Worm (Caenorhabditis elegans): ENCODE measurements around the gene T19D7.5.

Gene T19D7.5

ce11 chrX:666125-666524, at the start of gene T19D7.5:
Gene T19D7.5 (minus strand): TSS chrX:666225.
- no peak for TF ChIP-seq ets-7 (tag; optimal IDR thresholded peaks at IDR 0.05)
- TF ChIP-seq ceh-36 (tag; optimal IDR thresholded peaks at IDR 0.05), result no peak
- TF ChIP-seq B0310.2 (tag; optimal IDR thresholded peaks at IDR 0.05), result no peak
- no peak for TF ChIP-seq tbx-37 (GFP tag; conservative IDR thresholded peaks at IDR 0.05)
- TF ChIP-seq aly-1 (tag; optimal IDR thresholded peaks at IDR 0.05), result no peak
- TF ChIP-seq ama-1 (optimal IDR thresholded peaks at IDR 0.05), result no peak
- TF ChIP-seq tbx-11 (GFP tag; IDR thresholded peaks at IDR 0.05), result no peak
- TF ChIP-seq pes-1 (GFP tag; IDR thresholded peaks at IDR 0.05), result no peak
- TF ChIP-seq scrt-1 (GFP tag; IDR thresholded peaks at IDR 0.05), result no peak
- no peak for TF ChIP-seq ceh-13 (GFP tag; optimal IDR thresholded peaks at IDR 0.05)
- no peak for TF ChIP-seq hnd-1 (tag; optimal IDR thresholded peaks at IDR 0.05)

- TF ChIP-seq ceh-13 (GFP tag; optimal IDR thresholded peaks at IDR 0.05) (no peak), tra-4 (tag; optimal IDR thresholded peaks at IDR 0.05) (no peak), ets-7 (tag; optimal IDR thresholded peaks at IDR 0.05) (no peak), F13C5.2 (tag; optimal IDR thresholded peaks at IDR 0.05) (no peak), ama-1 (optimal IDR thresholded peaks at IDR 0.05) (no peak), ceh-36 (tag; optimal IDR thresholded peaks at IDR 0.05) (no peak), sea-1 (GFP tag; conservative IDR thresholded peaks at IDR 0.05) (no peak), hmbx-1 (tag; optimal IDR thresholded peaks at IDR 0.05) (no peak), pes-1 (GFP tag; IDR thresholded peaks at IDR 0.05) (no peak)
Observed at ce11 chrX:714398-714797, 48.4 kb upstream of the T19D7.5 start, which contains the start of gene irk-2. Gene irk-2 (minus strand): TSS chrX:714498.

DNA sequence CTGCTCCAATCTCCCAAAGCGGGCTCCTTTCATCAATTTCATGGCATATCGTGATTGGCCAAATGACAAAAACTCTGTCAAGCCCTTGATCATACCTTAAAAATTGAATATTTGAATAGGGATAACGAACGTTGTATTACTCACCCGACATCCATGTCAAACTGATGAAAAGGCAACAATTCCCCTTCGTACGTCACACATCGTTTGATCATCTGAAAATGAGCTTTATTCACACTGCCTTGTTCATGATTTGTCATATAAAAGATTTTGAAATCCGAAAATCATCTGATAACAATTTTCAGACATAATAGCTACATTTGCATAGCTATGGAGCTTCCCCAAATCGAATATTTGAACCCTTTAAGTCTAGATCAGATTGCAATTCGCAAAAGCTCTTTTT, 40.5 kb upstream of the T19D7.5 start, which contains the start of gene M02A10.1:
TSS of gene M02A10.1 (plus strand) at position 301 of the 400 bp plus-strand sequence.
- TF ChIP-seq flt-1 (GFP tag; IDR thresholded peaks at IDR 0.05) (no peak), tbx-11 (GFP tag; IDR thresholded peaks at IDR 0.05) (no peak), ets-7 (tag; optimal IDR thresholded peaks at IDR 0.05) (no peak), ceh-13 (GFP tag; optimal IDR thresholded peaks at IDR 0.05) (no peak), tbx-37 (GFP tag; conservative IDR thresholded peaks at IDR 0.05) (no peak), sea-1 (GFP tag; conservative IDR thresholded peaks at IDR 0.05) (no peak), ceh-36 (tag; optimal IDR thresholded peaks at IDR 0.05) (no peak)

DNA sequence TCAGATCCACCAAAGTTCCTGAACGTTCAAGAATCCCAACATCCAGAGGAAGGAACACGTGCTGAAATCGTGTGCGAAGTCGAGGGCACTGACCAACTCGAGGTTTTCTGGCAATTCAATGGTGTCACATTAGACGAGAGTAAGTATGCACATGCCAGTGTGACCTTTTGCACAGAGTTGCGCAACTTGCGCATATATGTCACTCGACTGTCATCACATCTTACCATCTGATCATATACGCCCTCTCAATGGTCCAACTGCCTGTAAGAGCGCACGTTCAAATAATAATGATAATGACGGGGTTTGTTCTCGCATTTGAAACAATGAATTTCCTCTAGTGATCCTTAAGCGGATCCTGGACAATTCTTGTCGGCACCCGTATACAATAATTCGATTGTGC, 30.2 kb upstream of the T19D7.5 start:
- TF ChIP-seq ets-7 (tag; optimal IDR thresholded peaks at IDR 0.05), result no peak
- TF ChIP-seq pes-1 (GFP tag; IDR thresholded peaks at IDR 0.05), result no peak
- TF ChIP-seq flt-1 (GFP tag; IDR thresholded peaks at IDR 0.05), result no peak
- TF ChIP-seq tra-4 (tag; optimal IDR thresholded peaks at IDR 0.05), result no peak
- no peak for TF ChIP-seq ama-1 (optimal IDR thresholded peaks at IDR 0.05)
- no peak for TF ChIP-seq F13C5.2 (tag; optimal IDR thresholded peaks at IDR 0.05)
- no peak for TF ChIP-seq tbx-11 (GFP tag; IDR thresholded peaks at IDR 0.05)
- TF ChIP-seq tbx-37 (GFP tag; conservative IDR thresholded peaks at IDR 0.05), result no peak
- no peak for TF ChIP-seq scrt-1 (GFP tag; IDR thresholded peaks at IDR 0.05)
- TF ChIP-seq sea-1 (GFP tag; conservative IDR thresholded peaks at IDR 0.05), result no peak
- no peak for TF ChIP-seq ceh-13 (GFP tag; optimal IDR thresholded peaks at IDR 0.05)

DNA sequence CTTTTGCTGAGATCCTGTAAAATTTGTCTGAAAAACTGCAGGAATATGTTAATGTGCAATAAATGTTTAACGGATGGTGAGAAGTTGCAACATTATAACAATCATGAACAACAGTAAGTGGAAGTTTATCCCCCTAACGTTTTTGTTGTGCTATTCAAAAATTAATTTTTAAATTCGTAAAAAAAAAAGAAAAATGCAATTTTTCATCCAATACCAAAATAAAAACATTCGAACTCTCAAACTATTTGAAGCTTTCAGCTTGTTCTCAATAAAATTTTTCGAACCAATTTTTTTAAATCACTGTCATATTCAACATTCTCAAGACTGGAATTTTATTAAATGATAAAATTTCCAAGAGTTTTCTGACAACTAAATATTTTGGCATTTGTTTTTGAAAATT, 25.6 kb upstream of the T19D7.5 start, which contains the start of gene ncam-1:
TSS of gene ncam-1 (plus strand) at position 301 of the 400 bp plus-strand sequence.
- TF ChIP-seq ceh-36 (tag; optimal IDR thresholded peaks at IDR 0.05), result no peak
- TF ChIP-seq B0310.2 (tag; optimal IDR thresholded peaks at IDR 0.05), result no peak
- TF ChIP-seq flt-1 (GFP tag; IDR thresholded peaks at IDR 0.05), result no peak
- TF ChIP-seq ama-1 (optimal IDR thresholded peaks at IDR 0.05), result no peak
- TF ChIP-seq hnd-1 (tag; optimal IDR thresholded peaks at IDR 0.05), result no peak
- no peak for TF ChIP-seq hmg-4 (GFP tag; optimal IDR thresholded peaks at IDR 0.05)
- TF ChIP-seq tbx-37 (GFP tag; conservative IDR thresholded peaks at IDR 0.05), result no peak
- no peak for TF ChIP-seq scrt-1 (GFP tag; IDR thresholded peaks at IDR 0.05)
- TF ChIP-seq ets-7 (tag; optimal IDR thresholded peaks at IDR 0.05), result no peak
- no peak for TF ChIP-seq tra-4 (tag; optimal IDR thresholded peaks at IDR 0.05)
- TF ChIP-seq F13C5.2 (tag; optimal IDR thresholded peaks at IDR 0.05), result no peak
- TF ChIP-seq ceh-13 (GFP tag; optimal IDR thresholded peaks at IDR 0.05), result no peak
- no peak for TF ChIP-seq aly-1 (tag; optimal IDR thresholded peaks at IDR 0.05)
- TF ChIP-seq tbx-11 (GFP tag; IDR thresholded peaks at IDR 0.05), result no peak

DNA sequence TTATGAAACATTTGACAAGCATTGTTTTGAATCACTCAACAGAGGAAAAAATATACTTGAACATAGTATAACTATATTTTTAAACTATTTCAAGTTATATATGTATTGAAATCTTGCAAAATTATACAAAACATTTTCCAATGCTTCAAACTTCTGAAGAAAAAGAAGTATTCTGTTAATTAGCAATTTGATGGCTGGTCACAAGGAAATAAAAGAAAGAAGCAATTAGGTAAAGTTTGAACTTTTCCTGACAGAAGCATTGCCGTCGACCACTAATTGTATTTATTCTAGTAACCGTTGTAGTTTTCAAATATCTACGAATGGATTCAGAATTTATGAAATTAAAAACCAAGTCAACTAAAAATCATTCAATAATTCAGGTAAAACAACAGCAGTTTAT, 22.6 kb upstream of the T19D7.5 start:
- TF ChIP-seq ama-1 (optimal IDR thresholded peaks at IDR 0.05), result no peak
- no peak for TF ChIP-seq aly-1 (tag; optimal IDR thresholded peaks at IDR 0.05)
- TF ChIP-seq ets-7 (tag; optimal IDR thresholded peaks at IDR 0.05), result no peak
- TF ChIP-seq ceh-13 (GFP tag; optimal IDR thresholded peaks at IDR 0.05), result no peak
- no peak for TF ChIP-seq hmg-4 (GFP tag; optimal IDR thresholded peaks at IDR 0.05)
- no peak for TF ChIP-seq scrt-1 (GFP tag; IDR thresholded peaks at IDR 0.05)
- no peak for TF ChIP-seq hmbx-1 (tag; optimal IDR thresholded peaks at IDR 0.05)
- no peak for TF ChIP-seq tbx-11 (GFP tag; IDR thresholded peaks at IDR 0.05)
- no peak for TF ChIP-seq sea-1 (GFP tag; conservative IDR thresholded peaks at IDR 0.05)
- TF ChIP-seq F13C5.2 (tag; optimal IDR thresholded peaks at IDR 0.05), result no peak
- TF ChIP-seq hnd-1 (tag; optimal IDR thresholded peaks at IDR 0.05), result no peak
- no peak for TF ChIP-seq flt-1 (GFP tag; IDR thresholded peaks at IDR 0.05)
- TF ChIP-seq pes-1 (GFP tag; IDR thresholded peaks at IDR 0.05), result no peak
- TF ChIP-seq B0310.2 (tag; optimal IDR thresholded peaks at IDR 0.05), result no peak
- no peak for TF ChIP-seq tra-4 (tag; optimal IDR thresholded peaks at IDR 0.05)
- TF ChIP-seq ceh-36 (tag; optimal IDR thresholded peaks at IDR 0.05), result no peak
- no peak for TF ChIP-seq tbx-37 (GFP tag; conservative IDR thresholded peaks at IDR 0.05)

ce11 chrX:682691-683090, 16.7 kb upstream of the T19D7.5 start, which contains the start of gene Y9C12A.1:
Gene Y9C12A.1 (minus strand): TSS chrX:682791.
- TF ChIP-seq tbx-11 (GFP tag; IDR thresholded peaks at IDR 0.05), result no peak
- no peak for TF ChIP-seq sea-1 (GFP tag; conservative IDR thresholded peaks at IDR 0.05)
- no peak for TF ChIP-seq B0310.2 (tag; optimal IDR thresholded peaks at IDR 0.05)
- no peak for TF ChIP-seq ceh-36 (tag; optimal IDR thresholded peaks at IDR 0.05)
- no peak for TF ChIP-seq tbx-37 (GFP tag; conservative IDR thresholded peaks at IDR 0.05)
- TF ChIP-seq hmbx-1 (tag; optimal IDR thresholded peaks at IDR 0.05), result no peak

- no peak for TF ChIP-seq ceh-36 (tag; optimal IDR thresholded peaks at IDR 0.05)
- no peak for TF ChIP-seq ama-1 (optimal IDR thresholded peaks at IDR 0.05)
- TF ChIP-seq hmg-4 (GFP tag; optimal IDR thresholded peaks at IDR 0.05), result no peak
- no peak for TF ChIP-seq B0310.2 (tag; optimal IDR thresholded peaks at IDR 0.05)
- TF ChIP-seq flt-1 (GFP tag; IDR thresholded peaks at IDR 0.05), result no peak
- no peak for TF ChIP-seq ceh-13 (GFP tag; optimal IDR thresholded peaks at IDR 0.05)
- TF ChIP-seq scrt-1 (GFP tag; IDR thresholded peaks at IDR 0.05), result no peak
- TF ChIP-seq hmbx-1 (tag; optimal IDR thresholded peaks at IDR 0.05), result no peak
- no peak for TF ChIP-seq ets-7 (tag; optimal IDR thresholded peaks at IDR 0.05)
- TF ChIP-seq sea-1 (GFP tag; conservative IDR thresholded peaks at IDR 0.05), result no peak
- no peak for TF ChIP-seq tbx-37 (GFP tag; conservative IDR thresholded peaks at IDR 0.05)
- TF ChIP-seq tbx-11 (GFP tag; IDR thresholded peaks at IDR 0.05), result no peak
- TF ChIP-seq tra-4 (tag; optimal IDR thresholded peaks at IDR 0.05), result no peak
- no peak for TF ChIP-seq pes-1 (GFP tag; IDR thresholded peaks at IDR 0.05)
- no peak for TF ChIP-seq hnd-1 (tag; optimal IDR thresholded peaks at IDR 0.05)
- TF ChIP-seq F13C5.2 (tag; optimal IDR thresholded peaks at IDR 0.05), result no peak
Observed at ce11 chrX:681413-681812, 15.4 kb upstream of the T19D7.5 start.

All from whole organism, early embryonic.